Fruit fly (Drosophila melanogaster) whole organism, embryonic: ENCODE data around the gene CG7191.

ENCODE experiments used
- BtbVII ChIP-seq: fragments of 200-800 bp; sonication (Bioruptor generic); optimal IDR thresholded peaks from 3 replicates; lab custom pipeline; 2017; ENCODE audit warnings: missing biosample characterization, mild to moderate bottlenecking, missing genetic modification characterization
- Bteb2 ChIP-seq: fragments of 200-800 bp; sonication (Bioruptor generic); optimal IDR thresholded peaks from 2 replicates; lab custom pipeline; 2016; ENCODE audit warnings: missing biosample characterization, missing genetic modification characterization
- CG1024 ChIP-seq: fragments of 200-800 bp; sonication (Bioruptor generic); IDR thresholded peaks from 2 replicates; pipeline ENCODE4 v1.3.6; 2022; ENCODE audit warnings: missing biosample characterization, missing genetic modification characterization
- CG11085 ChIP-seq: fragments of 200-800 bp; sonication (Bioruptor generic); IDR thresholded peaks from 2 replicates; pipeline ENCODE4 v1.3.6; 2022; ENCODE audit warnings: missing biosample characterization, missing genetic modification characterization
- CG11723 ChIP-seq: fragments of 200-800 bp; sonication (Bioruptor generic); optimal IDR thresholded peaks from 2 replicates; lab custom pipeline; 2017; ENCODE audit warnings: missing biosample characterization, mild to moderate bottlenecking, missing genetic modification characterization
- CG14710 ChIP-seq: fragments of 200-800 bp; sonication (Bioruptor generic); optimal IDR thresholded peaks from 3 replicates; lab custom pipeline; 2019; ENCODE audit warnings: missing biosample characterization, mild to moderate bottlenecking, missing genetic modification characterization, moderate library complexity
- CG31365 ChIP-seq: fragments of 200-800 bp; sonication (Bioruptor generic); optimal IDR thresholded peaks from 2 replicates; lab custom pipeline; 2018; ENCODE audit warnings: missing biosample characterization, mild to moderate bottlenecking, missing genetic modification characterization
- CG4617 ChIP-seq: fragments of 200-800 bp; sonication (Bioruptor generic); optimal IDR thresholded peaks from 3 replicates; lab custom pipeline; 2016; ENCODE audit warnings: missing biosample characterization, missing genetic modification characterization, borderline replicate concordance
- CG4820 ChIP-seq: fragments of 200-800 bp; sonication (Bioruptor generic); optimal IDR thresholded peaks from 3 replicates; lab custom pipeline; 2016; ENCODE audit warnings: missing biosample characterization, missing genetic modification characterization
- CG6254 ChIP-seq: fragments of 200-800 bp; sonication (Bioruptor generic); optimal IDR thresholded peaks from 3 replicates; lab custom pipeline; 2017; ENCODE audit warnings: mild to moderate bottlenecking, missing biosample characterization, missing genetic modification reagents, missing genetic modification characterization
- CG6654 ChIP-seq: fragments of 200-800 bp; sonication (Bioruptor generic); optimal IDR thresholded peaks from 2 replicates; lab custom pipeline; 2017; ENCODE audit warnings: missing biosample characterization, mild to moderate bottlenecking, missing genetic modification characterization
- CG7357 ChIP-seq: fragments of 200-800 bp; sonication (Bioruptor generic); IDR thresholded peaks from 3 replicates; pipeline ENCODE4 v1.3.6; 2022; ENCODE audit warnings: missing biosample characterization, missing genetic modification characterization
- CG7372 ChIP-seq: fragments of 200-800 bp; sonication (Bioruptor generic); IDR thresholded peaks from 2 replicates; pipeline ENCODE4 v1.3.6; 2022; ENCODE audit warnings: missing biosample characterization, missing genetic modification characterization
- CG7556 ChIP-seq: fragments of 200-800 bp; sonication (Bioruptor generic); optimal IDR thresholded peaks from 2 replicates; lab custom pipeline; 2017; ENCODE audit warnings: missing biosample characterization, mild to moderate bottlenecking, missing genetic modification characterization
- CG7745 ChIP-seq: fragments of 200-800 bp; sonication (Bioruptor generic); optimal IDR thresholded peaks from 2 replicates; lab custom pipeline; 2018; ENCODE audit warnings: missing biosample characterization, mild to moderate bottlenecking, missing genetic modification characterization, moderate library complexity
- CG8944 ChIP-seq: fragments of 200-800 bp; sonication (Bioruptor generic); optimal IDR thresholded peaks from 3 replicates; lab custom pipeline; 2016; ENCODE audit warnings: missing biosample characterization, missing genetic modification characterization
- CG9437 ChIP-seq: fragments of 200-800 bp; sonication (Bioruptor generic); optimal IDR thresholded peaks from 2 replicates; lab custom pipeline; 2018; ENCODE audit warnings: missing biosample characterization, mild to moderate bottlenecking, missing genetic modification characterization
- CHES-1-like ChIP-seq: fragments of 200-800 bp; sonication (Bioruptor generic); optimal IDR thresholded peaks from 2 replicates; lab custom pipeline; 2016; ENCODE audit warnings: missing biosample characterization, missing genetic modification characterization
- Dad ChIP-seq: fragments of 200-800 bp; sonication (Bioruptor generic); optimal IDR thresholded peaks from 3 replicates; lab custom pipeline; 2016; ENCODE audit warnings: missing biosample characterization, missing genetic modification characterization
- Deaf1 ChIP-seq: fragments of 200-800 bp; optimal IDR thresholded peaks from 3 replicates; lab custom pipeline; 2019; ENCODE audit warnings: missing biosample characterization, mild to moderate bottlenecking, missing genetic modification characterization, moderate library complexity
- HmgZ ChIP-seq: fragments of 200-800 bp; sonication (Bioruptor generic); optimal IDR thresholded peaks from 2 replicates; lab custom pipeline; 2018; ENCODE audit warnings: missing biosample characterization, mild to moderate bottlenecking, missing genetic modification characterization
- Max ChIP-seq: fragments of 200-800 bp; sonication (Bioruptor generic); optimal IDR thresholded peaks from 2 replicates; lab custom pipeline; 2016; ENCODE audit warnings: missing biosample characterization, mild to moderate bottlenecking, missing genetic modification characterization
- Pdp1 ChIP-seq, 2 experiments: fragments of 200-800 bp; sonication (Bioruptor generic); optimal IDR thresholded peaks; 3 replicates each; lab custom pipeline; 2016; ENCODE audit warnings: missing biosample characterization in 2 of 2, missing genetic modification characterization in 2 of 2, mild to moderate bottlenecking in 1 of 2, moderate library complexity in 1 of 2
- Poxn ChIP-seq: fragments of 200-800 bp; sonication (Bioruptor generic); IDR thresholded peaks from 2 replicates; pipeline ENCODE4 v1.3.6; 2022; ENCODE audit warnings: missing biosample characterization, missing genetic modification characterization
- Rx ChIP-seq: fragments of 200-800 bp; sonication (Bioruptor generic); IDR thresholded peaks from 2 replicates; pipeline ENCODE4 v1.3.6; 2022; ENCODE audit warnings: missing biosample characterization, missing genetic modification characterization
- Scr ChIP-seq: fragments of 200-800 bp; sonication (Bioruptor generic); IDR thresholded peaks from 2 replicates; pipeline ENCODE4 v1.3.6; 2022; ENCODE audit warnings: missing biosample characterization, missing genetic modification characterization; ENCODE audit not compliant: partially characterized antibody
- Sin3A ChIP-seq: fragments of >200 bp; optimal IDR thresholded peaks from 2 replicates; lab custom pipeline; 2018
- Taf1 ChIP-seq: fragments of 200-800 bp; sonication (Bioruptor generic); IDR thresholded peaks from 2 replicates; pipeline ENCODE4 v1.3.6; 2022; ENCODE audit warnings: missing biosample characterization, missing genetic modification characterization
- Usf ChIP-seq: fragments of 200-800 bp; sonication (Bioruptor generic); optimal IDR thresholded peaks from 2 replicates; lab custom pipeline; 2017; ENCODE audit warnings: missing genotype, missing biosample characterization, missing genetic modification characterization
- Vsx1 ChIP-seq: fragments of 200-800 bp; sonication (Bioruptor generic); optimal IDR thresholded peaks from 2 replicates; lab custom pipeline; 2017; ENCODE audit warnings: missing biosample characterization, mild to moderate bottlenecking, missing genetic modification characterization, missing genetic modification reagents
- YL-1 ChIP-seq: fragments of 200-800 bp; sonication (Bioruptor generic); optimal IDR thresholded peaks from 3 replicates; lab custom pipeline; 2017; ENCODE audit warnings: missing biosample characterization, mild to moderate bottlenecking, missing genetic modification characterization
- bowl ChIP-seq: fragments of 200-800 bp; sonication (Bioruptor generic); IDR thresholded peaks from 2 replicates; pipeline ENCODE4 v1.3.6; 2022; ENCODE audit warnings: missing biosample characterization, missing genetic modification characterization
- caup ChIP-seq: fragments of 200-800 bp; sonication (Bioruptor generic); optimal IDR thresholded peaks from 3 replicates; lab custom pipeline; 2017; ENCODE audit warnings: missing biosample characterization, mild to moderate bottlenecking, missing genetic modification characterization, moderate library complexity; ENCODE audit not compliant: severe bottlenecking
- crc ChIP-seq: fragments of 200-800 bp; sonication (Bioruptor generic); optimal IDR thresholded peaks from 2 replicates; lab custom pipeline; 2016; ENCODE audit warnings: missing biosample characterization, missing genetic modification characterization
- crol ChIP-seq: fragments of 200-800 bp; sonication (Bioruptor generic); IDR thresholded peaks from 2 replicates; pipeline ENCODE4 v1.3.6; 2022; ENCODE audit warnings: missing biosample characterization, missing genetic modification characterization
- ewg ChIP-seq: fragments of 200-800 bp; sonication (Bioruptor generic); optimal IDR thresholded peaks from 3 replicates; lab custom pipeline; 2017; ENCODE audit warnings: mild to moderate bottlenecking, missing biosample characterization, missing genetic modification reagents, missing genetic modification characterization
- eyg ChIP-seq: fragments of 200-800 bp; sonication (Bioruptor generic); optimal IDR thresholded peaks from 3 replicates; lab custom pipeline; 2016; ENCODE audit warnings: missing biosample characterization, missing genetic modification characterization
- gem ChIP-seq: fragments of 200-800 bp; sonication (Bioruptor generic); optimal IDR thresholded peaks from 2 replicates; lab custom pipeline; 2019; ENCODE audit warnings: missing biosample characterization, mild to moderate bottlenecking, missing genetic modification characterization, moderate library complexity
- gro ChIP-seq: fragments of 200-800 bp; sonication (Bioruptor generic); optimal IDR thresholded peaks from 2 replicates; lab custom pipeline; 2016; ENCODE audit warnings: missing biosample characterization, missing genetic modification characterization
- inv ChIP-seq: fragments of 200-800 bp; sonication (Bioruptor generic); IDR thresholded peaks from 2 replicates; pipeline ENCODE4 v1.3.6; 2022; ENCODE audit warnings: missing biosample characterization, missing genetic modification characterization; ENCODE audit not compliant: partially characterized antibody
- ken ChIP-seq: fragments of 200-800 bp; sonication (Bioruptor generic); IDR thresholded peaks from 3 replicates; pipeline ENCODE4 v1.3.6; 2022; ENCODE audit warnings: missing biosample characterization, missing genetic modification characterization
- lola ChIP-seq, 3 experiments: fragments of >200 bp in 2 of 3; fragments of 200-800 bp in 1 of 3; sonication (Bioruptor generic) in 1 of 3; optimal IDR thresholded peaks; 2 replicates each; lab custom pipeline; 2017 to 2019; ENCODE audit warnings: missing biosample characterization in 3 of 3, missing genetic modification characterization in 3 of 3, mild to moderate bottlenecking in 1 of 3, moderate library complexity in 1 of 3
- nau ChIP-seq: fragments of 200-800 bp; sonication (Bioruptor generic); optimal IDR thresholded peaks from 3 replicates; lab custom pipeline; 2017; ENCODE audit warnings: missing biosample characterization, mild to moderate bottlenecking, missing genetic modification characterization, missing genetic modification reagents
- pfk ChIP-seq: fragments of 200-800 bp; sonication (Bioruptor generic); optimal IDR thresholded peaks from 2 replicates; lab custom pipeline; 2018; ENCODE audit warnings: missing biosample characterization, mild to moderate bottlenecking, missing genetic modification characterization, moderate library complexity
- ranshi ChIP-seq: fragments of 200-800 bp; sonication (Bioruptor generic); IDR thresholded peaks from 2 replicates; pipeline ENCODE4 v1.3.6; 2022; ENCODE audit warnings: missing biosample characterization, missing genetic modification characterization
- slou ChIP-seq: fragments of 200-800 bp; sonication (Bioruptor generic); optimal IDR thresholded peaks from 3 replicates; lab custom pipeline; 2016; ENCODE audit warnings: missing biosample characterization, missing genetic modification characterization
- z ChIP-seq: fragments of 200-800 bp; sonication (Bioruptor generic); IDR thresholded peaks from 3 replicates; pipeline ENCODE4 v1.3.6; 2022; ENCODE audit warnings: missing biosample characterization, missing genetic modification characterization
- zfh1 ChIP-seq: fragments of 200-800 bp; sonication (Bioruptor generic); IDR thresholded peaks from 3 replicates; pipeline ENCODE4 v1.3.6; 2022; ENCODE audit warnings: missing biosample characterization, missing genetic modification characterization

Gene CG7191

dm6 chr2L:7820408-7820807 is 53.0 kb downstream of the CG7191 start:
- TF ChIP-seq CG14710 (tag; lab: Kevin White, UChicago) (peak; percentile 47), caup (GFP tag; lab: Kevin White, UChicago) (no peak), CG9437 (GFP tag; lab: Kevin White, UChicago) (peak; percentile 60), Usf (GFP tag; lab: Kevin White, UChicago) (no peak), Pdp1 (GFP tag; optimal IDR thresholded peaks at IDR 0.05; lab: Kevin White, UChicago) (peak in 1 of 2 experiments; percentile 91)

DNA sequence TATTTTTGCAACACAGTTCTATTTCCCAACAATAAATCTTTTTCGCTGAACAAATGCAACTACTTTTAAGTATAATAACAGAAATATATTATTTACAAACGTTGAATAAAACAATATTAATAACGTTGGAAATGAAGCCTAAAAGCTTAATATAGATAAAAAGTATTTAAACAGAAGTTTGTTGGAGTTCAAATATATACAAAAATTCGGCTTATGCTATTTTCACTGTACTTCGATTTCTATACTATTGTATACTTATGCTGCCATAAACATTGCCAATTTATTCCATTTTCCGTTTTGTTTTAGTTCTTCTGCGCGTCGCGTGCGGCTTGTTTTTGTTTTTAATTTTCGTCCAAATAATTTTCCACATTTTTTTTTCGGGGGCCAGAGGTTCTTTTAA is 53.4 kb downstream of the CG7191 start, which contains the start of gene CG7115:
Gene CG7115, plus strand, starts transcription at position 301 of the 400 bp plus-strand sequence.
- TF ChIP-seq Deaf1 (tag; lab: Kevin White, UChicago) (no peak), CG6254 (GFP tag; lab: Kevin White, UChicago) (no peak), ranshi (GFP tag; lab: Robert Waterston, UW) (no peak), Scr (no peak), ken (no peak), CG11085 (no peak), ewg (no peak), lola (GFP tag; optimal IDR thresholded peaks at IDR 0.05; lab: Kevin White, UChicago) (no peak), CG4617 (GFP tag; lab: Kevin White, UChicago) (no peak), Taf1 (GFP tag; lab: Robert Waterston, UW) (no peak), CG6654 (GFP tag; lab: Kevin White, UChicago) (no peak), inv (GFP tag; lab: Robert Waterston, UW) (no peak), CG7556 (GFP tag; lab: Kevin White, UChicago) (no peak), HmgZ (tag; lab: Kevin White, UChicago) (no peak), Max (no peak), Sin3A (lab: Kevin White, UChicago) (no peak), crc (GFP tag; lab: Kevin White, UChicago) (no peak), crol (GFP tag; lab: Robert Waterston, UW) (no peak)

DNA sequence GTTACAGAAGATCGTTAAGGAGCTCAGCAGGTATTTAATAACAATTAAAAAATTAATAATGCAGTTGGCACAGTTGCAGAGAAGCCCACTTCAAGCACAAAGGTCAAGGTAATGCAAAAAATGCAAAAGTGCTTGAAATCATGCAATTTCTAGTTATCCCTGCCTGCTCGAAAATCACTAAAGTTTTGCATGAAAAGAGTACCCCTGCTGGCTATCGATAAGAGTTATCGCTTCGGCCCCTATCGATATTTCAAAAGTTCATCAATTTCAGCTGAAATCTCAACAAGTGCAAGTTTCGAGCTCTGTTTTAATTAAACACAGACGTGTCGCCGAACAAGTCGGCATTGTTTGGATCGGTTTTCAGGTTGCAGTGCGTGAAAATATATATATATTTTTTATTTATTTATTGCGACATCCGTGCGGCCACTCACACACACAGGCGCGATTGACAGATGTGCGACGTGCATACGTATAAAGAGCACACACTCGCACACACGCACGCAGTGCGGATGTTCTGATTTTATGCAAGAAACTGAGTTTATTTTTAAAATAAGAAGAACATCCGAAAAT is 53.9 kb downstream of the CG7191 start:
- TF ChIP-seq z (no peak), Rx (no peak), CG1024 (GFP tag; lab: Robert Waterston, UW) (0 out of 2 replicates have a peak, but pooled peaks have one; percentile 3), CG7745 (no peak), CG7357 (GFP tag; lab: Robert Waterston, UW) (no peak), CG8944 (GFP tag; lab: Kevin White, UChicago) (peak; percentile 36), YL-1 (peak; percentile 78), zfh1 (GFP tag; lab: Robert Waterston, UW) (peak; percentile 60; the same call in 2 of the 3 replicates), CG7372 (GFP tag; lab: Robert Waterston, UW) (peak; percentile 32; the same call in 1 of the 2 replicates), BtbVII (GFP tag; lab: Kevin White, UChicago) (peak; percentile 23), slou (GFP tag; lab: Kevin White, UChicago) (no peak), pfk (GFP tag; lab: Kevin White, UChicago) (no peak), gem (tag; lab: Kevin White, UChicago) (peak; percentile 59), CG11723 (GFP tag; lab: Kevin White, UChicago) (no peak), Bteb2 (GFP tag; lab: Kevin White, UChicago) (no peak), Vsx1 (GFP tag; lab: Kevin White, UChicago) (no peak), caup (GFP tag; lab: Kevin White, UChicago) (peak; percentile 36), nau (GFP tag; lab: Kevin White, UChicago) (no peak), bowl (GFP tag; lab: Robert Waterston, UW) (no peak), eyg (no peak), CG31365 (tag; lab: Kevin White, UChicago) (no peak), Dad (peak; percentile 72), Poxn (GFP tag; lab: Robert Waterston, UW) (no peak), CHES-1-like (GFP tag; lab: Kevin White, UChicago) (peak; percentile 19), gro (GFP tag; lab: Kevin White, UChicago) (peak; percentile 63), CG4820 (GFP tag; lab: Kevin White, UChicago) (peak; percentile 35)
